Worm (Caenorhabditis elegans): ENCODE data around the gene zig-13.
A peak's percentile ranks its signal among the peaks of the same experiment; 100 is the strongest.

The zig-13 gene

ce11 chrIII:157980-158379, 1.4 kb upstream of the zig-13 start:
- TF ChIP-seq daf-12 (tag; optimal IDR thresholded peaks at IDR 0.05) (no peak), nhr-67 (tag; optimal IDR thresholded peaks at IDR 0.05) (no peak), ZK546.5 (tag; optimal IDR thresholded peaks at IDR 0.05) (no peak), ceh-9 (tag; optimal IDR thresholded peaks at IDR 0.05) (no peak), tbx-2 (tag; optimal IDR thresholded peaks at IDR 0.05) (no peak), ztf-11 (tag; optimal IDR thresholded peaks at IDR 0.05) (no peak), pha-4 (tag; optimal IDR thresholded peaks at IDR 0.05) (no peak), nhr-12 (tag; optimal IDR thresholded peaks at IDR 0.05) (no peak), nhr-77 (tag; optimal IDR thresholded peaks at IDR 0.05) (no peak), lin-39 (tag; optimal IDR thresholded peaks at IDR 0.05) (no peak), sea-2 (GFP tag; optimal IDR thresholded peaks at IDR 0.05) (no peak), elt-2 (tag; optimal IDR thresholded peaks at IDR 0.05) (no peak), nfya-1 (tag; optimal IDR thresholded peaks at IDR 0.05; ENCODE audit: insufficient read depth) (no peak), aly-2 (tag; optimal IDR thresholded peaks at IDR 0.05) (no peak), ceh-16 (tag; optimal IDR thresholded peaks at IDR 0.05) (no peak), fos-1 (tag; optimal IDR thresholded peaks at IDR 0.05) (no peak), nhr-23 (tag; optimal IDR thresholded peaks at IDR 0.05) (no peak), lsy-12 (tag; optimal IDR thresholded peaks at IDR 0.05) (no peak), R02D3.7 (tag; optimal IDR thresholded peaks at IDR 0.05) (no peak), mdl-1 (tag; optimal IDR thresholded peaks at IDR 0.05) (no peak)

- TF ChIP-seq elt-2 (tag; optimal IDR thresholded peaks at IDR 0.05) (peak; percentile 100), egl-27 (tag; optimal IDR thresholded peaks at IDR 0.05) (peak; percentile 81), nhr-43 (tag; optimal IDR thresholded peaks at IDR 0.05; ENCODE audit: poor library complexity, severe bottlenecking) (no peak), elt-3 (tag; optimal IDR thresholded peaks at IDR 0.05) (peak in 2 of 3 experiments; percentile 1 to 56), jun-1 (tag; optimal IDR thresholded peaks at IDR 0.05) (peak; percentile 98), nhr-76 (tag; optimal IDR thresholded peaks at IDR 0.05) (no peak), nhr-28 (tag; optimal IDR thresholded peaks at IDR 0.05) (no peak), pqm-1 (tag; optimal IDR thresholded peaks at IDR 0.05) (peak; percentile 100), nfya-1 (tag; optimal IDR thresholded peaks at IDR 0.05; ENCODE audit: insufficient read depth) (no peak), tbx-2 (tag; optimal IDR thresholded peaks at IDR 0.05) (no peak), fos-1 (tag; optimal IDR thresholded peaks at IDR 0.05) (peak; percentile 45), fkh-10 (GFP tag; optimal IDR thresholded peaks at IDR 0.05) (no peak), skn-1 (tag; optimal IDR thresholded peaks at IDR 0.05) (peak; percentile 26)
Observed at ce11 chrIII:154168-154567, 2.4 kb downstream of the zig-13 start.

- TF ChIP-seq pqm-1 (tag; optimal IDR thresholded peaks at IDR 0.05), result no peak
- TF ChIP-seq skn-1 (tag; optimal IDR thresholded peaks at IDR 0.05), result no peak
- no peak for TF ChIP-seq ceh-82 (tag; optimal IDR thresholded peaks at IDR 0.05)
- no peak for TF ChIP-seq daf-12 (tag; optimal IDR thresholded peaks at IDR 0.05)
- TF ChIP-seq nhr-12 (tag; optimal IDR thresholded peaks at IDR 0.05), result no peak
- no peak for TF ChIP-seq eor-1 (tag; optimal IDR thresholded peaks at IDR 0.05)
- TF ChIP-seq fos-1 (tag; optimal IDR thresholded peaks at IDR 0.05), result no peak
- no peak for TF ChIP-seq elt-3 (tag; optimal IDR thresholded peaks at IDR 0.05)
- TF ChIP-seq mdl-1 (tag; optimal IDR thresholded peaks at IDR 0.05), result no peak
- TF ChIP-seq ceh-28 (tag; optimal IDR thresholded peaks at IDR 0.05), result no peak
Observed at ce11 chrIII:151084-151483, 5.5 kb downstream of the zig-13 start.

- TF ChIP-seq ceh-9 (tag; optimal IDR thresholded peaks at IDR 0.05) (no peak), elt-2 (tag; optimal IDR thresholded peaks at IDR 0.05) (no peak), egl-5 (tag; optimal IDR thresholded peaks at IDR 0.05) (no peak), fkh-2 (tag; optimal IDR thresholded peaks at IDR 0.05) (no peak), nhr-25 (tag; optimal IDR thresholded peaks at IDR 0.05) (no peak), lin-15B (tag; optimal IDR thresholded peaks at IDR 0.05) (no peak), ZK546.5 (tag; optimal IDR thresholded peaks at IDR 0.05) (no peak), eor-1 (tag; optimal IDR thresholded peaks at IDR 0.05) (no peak), nhr-23 (tag; optimal IDR thresholded peaks at IDR 0.05) (no peak), nhr-237 (tag; optimal IDR thresholded peaks at IDR 0.05) (no peak), mml-1 (tag; optimal IDR thresholded peaks at IDR 0.05) (no peak), ztf-11 (tag; optimal IDR thresholded peaks at IDR 0.05) (no peak), zag-1 (tag; optimal IDR thresholded peaks at IDR 0.05) (no peak), fkh-10 (GFP tag; optimal IDR thresholded peaks at IDR 0.05) (no peak), jun-1 (tag; optimal IDR thresholded peaks at IDR 0.05) (no peak), nhr-11 (tag; optimal IDR thresholded peaks at IDR 0.05) (no peak), elt-1 (tag; optimal IDR thresholded peaks at IDR 0.05) (no peak)
Observed at ce11 chrIII:149132-149531, 7.4 kb downstream of the zig-13 start.
